Fruit fly (Drosophila melanogaster) whole organism, wandering third instar larva: ENCODE results near the gene CG4278.

Experiments used
- CG32264 ChIP-seq: fragments of 200-800 bp; sonication (Bioruptor generic); optimal IDR thresholded peaks from 2 replicates; lab custom pipeline; 2016; ENCODE audit warnings: missing biosample characterization, missing genetic modification characterization
- CrebA ChIP-seq: fragments of 200-800 bp; sonication (Bioruptor generic); optimal IDR thresholded peaks from 2 replicates; lab custom pipeline; 2016; ENCODE audit warnings: missing biosample characterization, mild to moderate bottlenecking, missing genetic modification characterization, borderline replicate concordance
- Hnf4 ChIP-seq: fragments of 200-800 bp; sonication (Bioruptor generic); optimal IDR thresholded peaks from 2 replicates; lab custom pipeline; 2016; ENCODE audit warnings: missing biosample characterization, mild to moderate bottlenecking, missing genetic modification characterization
- Rel ChIP-seq, 2 experiments: fragments of 200-800 bp; sonication (Bioruptor generic) in 1 of 2; optimal IDR thresholded peaks; 2 replicates in 1 of 2; 3 replicates in 1 of 2; lab custom pipeline; 2016 to 2019; ENCODE audit warnings: mild to moderate bottlenecking in 2 of 2, missing biosample characterization in 2 of 2, missing genetic modification characterization in 2 of 2, moderate library complexity in 1 of 2
- br ChIP-seq: fragments of 200-800 bp; sonication (Bioruptor generic); optimal IDR thresholded peaks from 2 replicates; lab custom pipeline; 2016; ENCODE audit warnings: missing biosample characterization, missing genetic modification characterization
- psq ChIP-seq: fragments of 200-800 bp; sonication (Bioruptor generic); optimal IDR thresholded peaks from 3 replicates; lab custom pipeline; 2017; ENCODE audit warnings: missing biosample characterization, mild to moderate bottlenecking, missing genetic modification characterization, moderate library complexity
- usp ChIP-seq: fragments of >200 bp; optimal IDR thresholded peaks from 2 replicates; lab custom pipeline; 2017; ENCODE audit warnings: missing biosample characterization, missing genetic modification characterization

DNA sequence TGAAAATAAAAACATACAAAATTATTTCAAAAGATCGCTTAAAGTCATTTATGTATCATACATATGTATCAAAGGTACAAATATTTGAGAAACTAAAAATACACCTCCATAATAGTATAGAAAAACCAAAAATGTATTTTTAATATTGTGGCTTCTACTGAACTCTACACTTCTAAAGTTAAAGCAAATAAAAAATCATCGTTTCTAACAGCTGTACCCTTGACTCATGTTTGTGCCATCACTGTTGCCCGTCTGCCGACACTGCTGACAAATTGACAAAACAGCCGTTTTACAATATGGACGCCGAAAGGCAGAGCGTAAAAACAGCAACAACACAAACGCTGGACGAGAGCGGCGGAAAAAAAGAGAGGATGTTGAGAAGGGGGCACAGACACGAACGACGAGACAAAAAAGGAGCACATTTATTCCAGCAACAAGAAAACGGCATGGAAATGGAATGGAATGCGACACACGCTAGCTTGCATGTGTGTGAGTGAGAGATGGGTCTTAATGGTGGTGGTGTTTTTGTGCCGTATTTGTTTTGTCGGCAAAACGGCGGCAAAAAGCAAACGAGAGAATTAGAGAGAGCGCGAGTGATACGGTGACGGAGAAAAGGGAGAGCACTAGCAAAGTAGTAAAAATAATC is 40.4 kb upstream of the CG4278 start:
- TF ChIP-seq CrebA (GFP tag; lab: Kevin White, UChicago) (peak; percentile 86), psq (peak; percentile 93), br (peak; percentile 72), CG32264 (GFP tag; lab: Kevin White, UChicago) (peak; percentile 40), Hnf4 (GFP tag; lab: Kevin White, UChicago) (peak; percentile 17), Rel (GFP tag; optimal IDR thresholded peaks at IDR 0.05; lab: Kevin White, UChicago) (no peak), Rel (tag; optimal IDR thresholded peaks at IDR 0.05; lab: Kevin White, UChicago) (peak; percentile 44), usp (GFP tag; lab: Kevin White, UChicago) (no peak)
